Fruit fly (Drosophila melanogaster): ENCODE measurements around the gene dob.

dob gene

DNA sequence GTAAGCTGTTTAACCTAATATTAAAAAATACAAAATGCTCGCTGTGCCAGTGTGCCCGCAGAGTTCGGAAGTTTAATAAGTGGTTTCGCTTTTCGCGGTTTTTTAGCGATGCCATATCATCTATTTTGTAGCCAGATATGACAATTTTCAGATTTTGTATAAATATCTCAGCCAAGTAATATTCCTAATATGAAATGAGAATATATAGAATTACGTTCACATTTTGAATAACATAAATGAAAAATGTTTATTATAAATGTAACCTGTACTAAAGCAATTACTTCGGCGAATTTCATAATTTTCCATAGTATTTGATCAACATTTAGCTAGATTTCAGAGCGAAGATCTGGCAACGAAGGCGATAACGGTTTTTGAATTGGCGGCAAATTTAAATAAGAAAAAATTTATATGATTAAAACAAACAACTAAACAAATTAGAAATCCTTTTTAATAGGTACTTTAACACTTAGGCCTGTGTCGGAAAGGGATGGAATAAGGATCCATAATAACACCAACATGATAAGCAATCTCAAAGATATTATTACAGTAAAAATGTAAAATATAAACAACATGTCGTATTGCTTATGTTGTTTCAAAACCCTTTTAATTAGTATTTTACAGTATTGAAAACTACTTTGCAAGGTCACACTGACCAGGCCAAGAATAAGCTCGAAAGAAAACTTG, at the start of gene dob, which contains the start of gene opm:
dob (plus strand) TSS at position 634 of the 684 bp plus-strand sequence.
opm (minus strand) TSS at position 59 of the 684 bp plus-strand sequence.
- TF ChIP-seq Dll (optimal IDR thresholded peaks at IDR 0.05) = no peak
- TF ChIP-seq CG8478 (optimal IDR thresholded peaks at IDR 0.05) = no peak
- TF ChIP-seq psq (optimal IDR thresholded peaks at IDR 0.05) = no peak

DNA sequence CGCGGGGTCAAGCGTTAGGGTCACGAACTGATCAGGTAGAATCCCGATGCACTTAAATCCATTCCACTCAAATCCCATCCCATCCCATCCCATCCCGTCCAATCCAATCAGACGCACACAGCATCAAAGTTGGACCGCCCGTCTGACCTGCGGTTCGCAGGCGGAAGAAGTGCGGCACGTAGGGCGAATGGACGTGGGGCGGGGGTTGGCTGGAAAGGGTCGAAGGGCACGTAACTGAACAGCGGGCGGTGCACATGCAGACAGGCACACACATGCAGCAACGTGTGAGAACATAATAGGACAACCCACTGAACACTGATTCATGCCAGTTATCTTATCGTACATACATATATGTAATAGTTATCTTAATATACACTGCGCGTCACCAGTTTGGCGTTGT, 47.4 kb upstream of the dob start:
- TF ChIP-seq Dll (optimal IDR thresholded peaks at IDR 0.05) = no peak
- no peak for TF ChIP-seq psq (optimal IDR thresholded peaks at IDR 0.05)
- TF ChIP-seq CG8478 (optimal IDR thresholded peaks at IDR 0.05) = no peak
- TF ChIP-seq pan (optimal IDR thresholded peaks at IDR 0.05) = no peak
- TF ChIP-seq usp (GFP tag; optimal IDR thresholded peaks at IDR 0.05) = no peak
- TF ChIP-seq EcR (GFP tag; optimal IDR thresholded peaks at IDR 0.05) = no peak

DNA sequence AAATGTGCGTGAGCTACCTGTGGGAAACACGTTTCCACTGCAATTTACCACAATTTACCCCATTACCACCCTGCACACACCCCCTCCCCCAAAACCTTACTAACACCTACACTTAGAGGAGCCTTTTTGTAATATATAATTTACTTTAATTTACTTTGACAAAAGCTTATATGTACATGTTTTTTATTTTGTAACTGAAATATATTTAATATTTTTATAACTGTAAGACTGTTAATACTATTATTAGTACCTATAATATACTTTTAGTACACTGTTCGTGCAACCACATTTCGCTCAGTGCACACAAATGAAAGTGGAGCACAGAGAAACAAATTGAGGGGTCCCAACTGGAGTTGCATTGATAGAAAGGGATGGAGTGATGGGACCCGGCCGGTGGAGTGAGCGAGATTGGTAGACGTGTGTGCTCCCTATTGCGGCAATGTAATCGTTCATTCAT, 45.8 kb upstream of the dob start:
- no peak for TF ChIP-seq pan (optimal IDR thresholded peaks at IDR 0.05)
- TF ChIP-seq EcR (GFP tag; optimal IDR thresholded peaks at IDR 0.05) = no peak
- no peak for TF ChIP-seq usp (GFP tag; optimal IDR thresholded peaks at IDR 0.05)
- TF ChIP-seq CG8478 (optimal IDR thresholded peaks at IDR 0.05) = no peak
- no peak for TF ChIP-seq Dll (optimal IDR thresholded peaks at IDR 0.05)
- no peak for TF ChIP-seq psq (optimal IDR thresholded peaks at IDR 0.05)

DNA sequence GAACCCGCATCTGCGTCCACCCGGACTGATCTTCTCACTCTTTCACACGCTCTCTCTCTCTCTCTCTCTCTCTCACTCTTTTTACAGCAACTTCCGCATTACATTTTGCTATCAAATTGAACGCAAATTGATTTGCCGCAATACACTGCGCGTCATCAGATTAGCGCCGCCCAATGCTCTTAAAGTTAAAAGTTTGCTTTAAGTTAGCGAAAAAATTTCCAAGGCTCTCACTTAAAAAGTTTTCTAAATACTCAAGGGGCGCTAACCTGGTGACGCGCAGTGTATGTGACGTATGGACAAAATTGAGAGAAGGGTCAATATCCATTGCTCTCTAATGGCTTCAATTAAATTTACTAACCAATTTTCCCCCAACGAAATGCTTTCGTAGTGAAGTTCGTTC, 44.6 kb upstream of the dob start:
- TF ChIP-seq pan (optimal IDR thresholded peaks at IDR 0.05) (no peak), CG8478 (optimal IDR thresholded peaks at IDR 0.05) (no peak)

DNA sequence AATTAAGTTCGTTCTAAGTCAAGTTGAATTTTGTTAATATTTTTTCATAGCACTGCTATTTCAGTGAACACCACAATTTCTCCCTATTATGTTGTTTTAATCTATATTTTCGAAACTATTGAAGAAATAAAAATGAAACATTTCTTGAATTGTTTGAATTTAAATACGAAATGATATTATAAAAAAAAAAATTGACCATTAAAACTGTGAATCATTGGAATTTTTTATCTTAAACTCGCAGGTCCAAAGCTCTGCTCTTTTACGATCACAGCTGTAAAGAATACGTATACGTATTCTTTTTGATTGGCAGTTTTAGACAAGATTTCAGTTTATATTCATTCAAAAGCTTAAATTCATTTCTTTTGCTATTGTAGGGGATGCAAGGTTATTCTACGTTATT, 43.4 kb upstream of the dob start:
- no peak for TF ChIP-seq CG8478 (optimal IDR thresholded peaks at IDR 0.05)
- no peak for TF ChIP-seq pan (optimal IDR thresholded peaks at IDR 0.05)
- TF ChIP-seq Dll (optimal IDR thresholded peaks at IDR 0.05) = no peak
- no peak for TF ChIP-seq usp (GFP tag; optimal IDR thresholded peaks at IDR 0.05)
- no peak for TF ChIP-seq EcR (GFP tag; optimal IDR thresholded peaks at IDR 0.05)
- TF ChIP-seq psq (optimal IDR thresholded peaks at IDR 0.05) = no peak

DNA sequence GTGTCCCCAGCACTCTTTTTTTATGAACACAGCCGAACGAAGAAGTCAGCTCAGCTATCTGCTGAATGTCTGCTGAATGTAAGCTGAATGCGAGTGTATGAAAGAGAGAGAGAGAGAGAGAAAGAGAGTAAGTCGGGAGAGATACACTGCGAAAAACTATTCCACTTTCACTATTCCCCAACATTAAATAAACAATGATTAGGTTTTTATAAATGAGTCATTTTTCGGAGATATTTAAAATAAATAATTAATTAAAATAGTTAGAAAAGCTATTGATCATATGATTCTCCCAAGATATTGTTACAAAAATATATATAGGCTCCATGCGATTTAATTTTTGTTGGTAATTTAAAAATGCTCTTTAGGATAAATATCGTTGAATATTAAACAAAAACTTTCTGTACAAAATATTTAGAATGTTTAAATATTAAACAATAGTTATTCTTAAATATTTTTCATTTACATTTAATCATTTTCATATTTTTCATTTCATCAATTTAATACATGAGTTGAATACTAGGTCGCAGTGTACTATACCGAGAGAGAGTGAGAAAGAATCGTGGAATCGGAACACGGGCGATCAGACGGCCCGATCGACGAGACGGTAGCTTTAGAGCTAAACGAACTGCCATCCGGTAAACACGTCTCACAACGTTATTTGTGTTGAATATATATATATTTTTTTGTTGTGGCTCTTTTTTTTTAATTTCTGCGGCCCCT, 42.8 kb upstream of the dob start, which contains the start of gene be:
be (plus strand) TSS at position 611 of the 720 bp plus-strand sequence.
- TF ChIP-seq pan (optimal IDR thresholded peaks at IDR 0.05) (no peak), EcR (GFP tag; optimal IDR thresholded peaks at IDR 0.05) (no peak), Dll (optimal IDR thresholded peaks at IDR 0.05) (no peak), CG8478 (optimal IDR thresholded peaks at IDR 0.05) (no peak), usp (GFP tag; optimal IDR thresholded peaks at IDR 0.05) (no peak), psq (optimal IDR thresholded peaks at IDR 0.05) (no peak)

DNA sequence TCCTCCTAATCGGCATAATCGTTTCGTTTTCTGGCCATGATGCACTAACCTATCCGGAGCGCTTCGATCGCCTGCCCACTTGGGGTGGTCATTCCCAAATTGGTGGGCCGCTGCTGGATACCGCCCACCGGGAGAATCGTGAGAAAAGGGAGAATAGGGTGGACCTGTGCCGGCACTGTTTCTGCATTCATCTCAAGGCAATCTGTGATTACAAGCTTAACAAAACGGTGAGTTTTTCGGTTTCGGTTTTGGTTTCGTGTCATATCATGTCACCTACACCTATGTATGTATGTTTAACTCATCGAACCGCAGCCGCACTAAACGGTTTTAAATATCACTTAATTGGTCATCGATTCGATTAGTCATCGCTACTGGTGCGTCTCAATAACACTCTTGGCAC, 42.1 kb upstream of the dob start:
- no peak for TF ChIP-seq pan (optimal IDR thresholded peaks at IDR 0.05)
- no peak for TF ChIP-seq psq (optimal IDR thresholded peaks at IDR 0.05)
- no peak for TF ChIP-seq Dll (optimal IDR thresholded peaks at IDR 0.05)
- TF ChIP-seq usp (GFP tag; optimal IDR thresholded peaks at IDR 0.05) = no peak
- TF ChIP-seq EcR (GFP tag; optimal IDR thresholded peaks at IDR 0.05) = no peak
- TF ChIP-seq CG8478 (optimal IDR thresholded peaks at IDR 0.05) = no peak

DNA sequence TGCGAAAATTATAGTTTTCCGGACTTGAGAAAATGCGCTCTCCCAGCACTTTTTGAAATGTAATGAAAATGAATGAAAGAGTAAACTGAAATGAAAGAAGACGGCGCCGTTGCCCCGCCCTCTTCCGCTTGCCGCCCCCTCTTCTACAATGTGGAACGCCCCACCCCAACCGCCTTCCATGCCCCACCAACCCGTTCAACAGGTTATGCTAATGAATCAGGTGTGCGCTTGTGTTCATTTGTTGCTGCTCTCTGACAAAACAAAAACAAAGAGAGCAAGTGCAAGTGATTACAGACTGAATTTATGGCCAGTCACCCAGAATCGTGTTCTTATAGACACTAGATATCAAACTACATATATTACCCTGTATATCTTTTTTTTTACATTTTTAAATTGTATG, 41.1 kb upstream of the dob start:
- TF ChIP-seq pan (optimal IDR thresholded peaks at IDR 0.05) = no peak
- TF ChIP-seq Dll (optimal IDR thresholded peaks at IDR 0.05) = no peak
- TF ChIP-seq EcR (GFP tag; optimal IDR thresholded peaks at IDR 0.05) = no peak
- no peak for TF ChIP-seq CG8478 (optimal IDR thresholded peaks at IDR 0.05)
- no peak for TF ChIP-seq usp (GFP tag; optimal IDR thresholded peaks at IDR 0.05)
- no peak for TF ChIP-seq psq (optimal IDR thresholded peaks at IDR 0.05)

DNA sequence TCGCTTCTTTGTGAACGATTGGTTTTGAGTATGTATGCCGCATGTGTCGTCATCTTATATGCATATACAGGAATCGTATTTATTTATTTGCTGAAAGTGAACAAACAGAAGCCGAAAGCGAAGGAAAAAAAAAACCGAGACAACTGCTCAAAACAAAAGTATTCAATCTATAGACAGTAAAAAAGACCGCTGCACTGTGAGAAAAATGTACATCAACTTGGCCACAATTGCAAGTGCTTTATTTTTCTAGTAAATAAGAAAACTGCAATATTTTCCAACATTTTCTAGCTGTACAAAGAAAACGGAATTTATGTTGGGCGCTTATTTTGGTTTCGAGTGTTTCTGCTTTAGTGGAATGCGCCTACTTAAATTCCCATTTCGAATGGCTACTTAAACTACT, 39.9 kb upstream of the dob start:
- no peak for TF ChIP-seq pan (optimal IDR thresholded peaks at IDR 0.05)

DNA sequence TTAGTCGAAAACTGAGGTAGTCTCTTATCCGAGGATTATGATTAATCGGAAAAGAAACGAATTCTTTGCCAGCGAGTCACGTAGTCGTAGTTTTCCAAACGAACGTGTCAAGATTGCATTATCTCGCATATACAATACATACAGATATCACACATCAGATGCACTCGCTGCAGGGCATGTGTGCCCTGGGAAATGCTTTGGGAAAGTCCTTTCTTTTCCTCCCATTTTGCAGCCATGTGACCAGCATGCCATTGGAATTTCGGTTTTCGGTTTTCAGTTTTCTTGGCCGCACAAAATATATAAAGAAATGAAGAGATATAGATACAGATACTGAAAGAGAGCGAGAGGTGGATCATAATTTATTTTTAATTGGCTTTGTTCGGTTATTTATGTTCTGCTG, 38.7 kb upstream of the dob start:
- TF ChIP-seq CG8478 (optimal IDR thresholded peaks at IDR 0.05) (no peak), usp (GFP tag; optimal IDR thresholded peaks at IDR 0.05) (no peak), Dll (optimal IDR thresholded peaks at IDR 0.05) (no peak), pan (optimal IDR thresholded peaks at IDR 0.05) (no peak), psq (optimal IDR thresholded peaks at IDR 0.05) (no peak), EcR (GFP tag; optimal IDR thresholded peaks at IDR 0.05) (no peak)

DNA sequence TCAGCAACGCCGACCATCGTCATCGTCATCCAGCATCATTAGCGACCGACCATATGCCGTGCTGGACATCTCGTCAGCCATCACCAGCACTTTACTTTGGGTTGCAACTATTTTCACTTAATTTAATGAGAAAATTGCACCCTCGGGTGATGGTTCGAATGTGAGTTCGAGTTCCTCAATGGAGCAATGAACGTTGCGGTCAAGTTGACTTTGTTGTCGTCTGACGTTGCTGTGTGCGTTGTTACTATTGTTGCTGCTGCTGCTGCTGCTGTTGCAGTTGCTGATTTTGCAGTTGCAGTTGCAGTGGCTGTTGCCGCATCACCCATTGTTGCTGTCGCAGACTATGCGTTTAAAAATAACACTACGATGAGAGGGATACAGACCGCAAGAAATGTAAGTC, 36.9 kb upstream of the dob start:
- TF ChIP-seq usp (GFP tag; optimal IDR thresholded peaks at IDR 0.05) = no peak

DNA sequence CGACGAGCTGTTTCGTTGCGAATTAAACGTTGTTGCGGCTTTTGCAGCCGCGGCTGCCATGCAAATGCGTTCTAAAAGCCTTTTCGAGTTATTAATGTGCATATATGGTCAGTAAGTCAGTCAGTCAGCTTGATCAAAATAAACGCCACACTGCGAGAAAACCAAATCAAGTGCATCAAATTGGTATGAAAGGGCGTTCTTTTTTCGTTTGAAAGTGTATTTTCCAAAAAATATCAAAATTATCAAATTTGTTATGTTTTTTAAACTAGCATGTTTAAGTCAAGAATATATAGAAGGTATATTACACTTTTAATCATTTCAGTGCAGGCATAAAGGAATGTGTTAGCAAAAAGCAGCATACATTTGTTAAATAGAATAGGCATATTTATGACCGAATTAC, 24.3 kb upstream of the dob start:
- TF ChIP-seq Dll (optimal IDR thresholded peaks at IDR 0.05) (no peak), psq (optimal IDR thresholded peaks at IDR 0.05) (no peak), usp (GFP tag; optimal IDR thresholded peaks at IDR 0.05) (no peak), pan (optimal IDR thresholded peaks at IDR 0.05) (no peak)

DNA sequence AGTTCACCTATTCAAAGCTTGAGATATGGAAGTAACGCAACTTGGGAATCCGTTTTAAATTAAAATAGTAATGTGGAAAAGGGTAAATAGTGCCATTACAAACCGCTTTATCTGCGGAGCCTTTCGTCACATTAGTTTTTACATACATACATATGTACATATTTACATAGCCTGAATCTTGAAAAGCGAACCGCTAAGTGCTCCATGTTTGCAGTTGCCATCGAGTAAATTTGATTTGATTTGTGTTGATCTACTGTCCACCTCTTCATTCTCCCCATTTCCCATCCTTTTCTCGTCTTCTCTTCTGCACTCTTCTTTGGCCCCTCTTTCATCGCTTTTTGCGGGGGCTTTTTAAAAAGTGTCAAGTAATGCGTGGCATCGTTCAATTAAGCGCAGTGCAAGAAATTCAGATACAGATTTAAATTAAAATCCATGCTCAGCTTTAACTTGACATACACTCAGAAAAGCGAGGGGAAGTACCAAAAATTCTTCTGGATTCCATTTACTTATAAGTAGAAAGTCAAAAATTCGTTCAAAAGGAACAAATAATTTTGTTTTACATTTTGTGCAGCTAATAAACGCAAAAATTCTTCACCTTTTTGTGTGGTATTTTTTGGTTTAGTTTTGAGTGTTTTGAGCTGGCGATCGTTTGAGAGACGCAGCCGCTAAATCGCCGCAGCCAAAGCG, 23.7 kb upstream of the dob start:
- TF ChIP-seq Dll (optimal IDR thresholded peaks at IDR 0.05) (no peak), usp (GFP tag; optimal IDR thresholded peaks at IDR 0.05) (no peak), CG8478 (optimal IDR thresholded peaks at IDR 0.05) (no peak), EcR (GFP tag; optimal IDR thresholded peaks at IDR 0.05) (no peak), pan (optimal IDR thresholded peaks at IDR 0.05) (no peak), psq (optimal IDR thresholded peaks at IDR 0.05) (no peak)

Measured in whole organism.